Worm (Caenorhabditis elegans) whole organism, early embryonic: ENCODE results near the gene Y52D5A.2.

ENCODE experiments used
- tbx-37 ChIP-seq: fragments of 200-800 bp; sonication (Bioruptor generic); conservative IDR thresholded peaks from 2 replicates; pipeline ENCODE4 v1.3.6; 2022; ENCODE audit warnings: missing genetic modification reagents, missing genetic modification characterization, missing compliant biosample characterization
- tra-4 ChIP-seq: sonication (generic microtip); optimal IDR thresholded peaks from 2 replicates; lab custom pipeline; 2017; ENCODE audit warnings: missing genetic modification characterization, missing compliant biosample characterization

ce11 chrIV:5493135-5493534, 28.8 kb upstream of the Y52D5A.2 start:
- no peak for TF ChIP-seq tbx-37 (GFP tag; lab: Robert Waterston, UW)
- no peak for TF ChIP-seq tra-4
